Worm (Caenorhabditis elegans): Measurements from ENCODE around the gene D1079.1.

D1079.1 gene

ce11 chrX:4435396-4435795 lies 32.4 kb downstream of the D1079.1 start:
- TF ChIP-seq madf-5 (GFP tag; IDR thresholded peaks at IDR 0.05) (0 out of 4 replicates have a peak, but pooled peaks of 1 of the 2 experiments have one; percentile 55), unc-62 (GFP tag; optimal IDR thresholded peaks at IDR 0.05 in 1 of 2) (peak in 1 of 2 experiments; percentile 80), unc-62 (tag; optimal IDR thresholded peaks at IDR 0.05) (no peak), ces-1 (GFP tag; optimal IDR thresholded peaks at IDR 0.05) (no peak), daf-12 (tag; optimal IDR thresholded peaks at IDR 0.05) (no peak)

DNA sequence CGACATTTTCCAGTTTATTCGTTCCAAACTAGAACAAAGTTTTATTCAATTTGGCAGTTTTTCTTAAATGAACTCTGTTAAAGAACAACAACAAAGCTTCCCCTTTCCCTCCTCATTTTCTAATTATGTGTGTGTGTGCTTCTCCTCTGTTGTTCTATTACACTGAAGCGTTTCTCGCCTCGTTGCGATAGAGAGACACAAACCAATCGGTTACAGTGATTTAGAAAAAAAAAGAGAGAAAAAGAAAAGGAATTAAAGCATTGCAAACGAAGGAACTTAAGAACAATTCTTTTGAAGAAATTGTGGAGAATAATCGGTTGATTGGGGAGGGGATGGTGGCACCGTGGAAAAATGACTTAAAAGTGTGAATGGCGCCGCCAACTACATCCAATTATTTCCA lies 34.6 kb downstream of the D1079.1 start, which contains the start of gene cest-26:
cest-26 (minus strand) TSS at position 101 of the 400 bp plus-strand sequence.
- TF ChIP-seq lin-13 (GFP tag; optimal IDR thresholded peaks at IDR 0.05) (no peak), F10B5.3 (tag; optimal IDR thresholded peaks at IDR 0.05) (no peak), lsy-2 (tag; optimal IDR thresholded peaks at IDR 0.05) (no peak), nhr-28 (tag; optimal IDR thresholded peaks at IDR 0.05) (peak; percentile 15), daf-16 (GFP tag; optimal IDR thresholded peaks at IDR 0.05) (no peak), daf-16 (tag; optimal IDR thresholded peaks at IDR 0.05) (peak; percentile 41), pqm-1 (tag; optimal IDR thresholded peaks at IDR 0.05) (peak; percentile 31), lin-29 (GFP tag; IDR thresholded peaks at IDR 0.05) (no peak), daf-8 (GFP tag; IDR thresholded peaks at IDR 0.05) (no peak)

- TF ChIP-seq aly-2 (tag; optimal IDR thresholded peaks at IDR 0.05), result no peak
- TF ChIP-seq daf-16 (GFP tag; optimal IDR thresholded peaks at IDR 0.05), result no peak
- TF ChIP-seq daf-16 (tag; optimal IDR thresholded peaks at IDR 0.05), result peak; percentile 28
- peak; percentile 2 for TF ChIP-seq hlh-30 (tag; optimal IDR thresholded peaks at IDR 0.05; ENCODE audit: insufficient read depth)
- TF ChIP-seq nhr-28 (tag; optimal IDR thresholded peaks at IDR 0.05), result peak; percentile 99
- peak; percentile 50 for TF ChIP-seq aha-1 (tag)
- no peak for TF ChIP-seq cey-2 (tag; optimal IDR thresholded peaks at IDR 0.05; ENCODE audit: borderline replicate concordance, insufficient read depth)
- TF ChIP-seq hlh-11 (tag; optimal IDR thresholded peaks at IDR 0.05), result peak; percentile 24
Measured at ce11 chrX:4438823-4439222, 35.9 kb downstream of the D1079.1 start.

DNA sequence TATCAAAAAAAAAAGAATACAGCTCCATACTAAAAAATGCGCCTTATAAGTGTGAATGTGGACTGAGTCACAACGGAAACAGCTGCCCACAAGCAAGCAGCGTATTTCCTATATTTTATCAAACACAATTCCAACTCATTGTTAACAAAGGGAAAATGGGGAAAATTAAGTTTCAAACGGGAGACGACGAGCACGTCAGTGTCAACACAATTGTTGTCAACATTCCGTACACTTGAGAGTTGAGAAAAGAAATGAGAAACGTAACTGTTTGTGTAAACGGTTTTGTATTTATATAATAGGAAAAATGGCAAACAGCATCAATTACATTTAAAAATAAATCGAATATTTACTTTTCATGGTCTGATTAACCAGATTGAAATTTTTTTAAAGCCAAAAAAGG lies 36.7 kb downstream of the D1079.1 start:
- TF ChIP-seq Y105C5A.15 (GFP tag; IDR thresholded peaks at IDR 0.05) (no peak), nhr-10 (tag; optimal IDR thresholded peaks at IDR 0.05) (no peak), daf-16 (GFP tag; optimal IDR thresholded peaks at IDR 0.05) (no peak), daf-16 (tag; optimal IDR thresholded peaks at IDR 0.05) (peak; percentile 80), pha-4 (GFP tag; IDR thresholded peaks at IDR 0.05) (no peak), pha-4 (tag; optimal IDR thresholded peaks at IDR 0.05) (peak; percentile 61), aly-2 (tag; optimal IDR thresholded peaks at IDR 0.05) (no peak), jun-1 (tag; optimal IDR thresholded peaks at IDR 0.05) (no peak)

- no peak for TF ChIP-seq nhr-102 (tag; optimal IDR thresholded peaks at IDR 0.05)
- no peak for TF ChIP-seq tag-97 (GFP tag; IDR thresholded peaks at IDR 0.05)
- TF ChIP-seq lin-15B (tag; optimal IDR thresholded peaks at IDR 0.05), result no peak
- TF ChIP-seq mdl-1 (tag; optimal IDR thresholded peaks at IDR 0.05), result no peak
- no peak for TF ChIP-seq lin-38 (GFP tag; IDR thresholded peaks at IDR 0.05)
- TF ChIP-seq dmd-6 (GFP tag; IDR thresholded peaks at IDR 0.05), result no peak
- no peak for TF ChIP-seq madf-9 (GFP tag; conservative IDR thresholded peaks at IDR 0.05)
- no peak for TF ChIP-seq F26F4.8 (GFP tag; conservative IDR thresholded peaks at IDR 0.05)
- no peak for TF ChIP-seq unc-39 (tag; optimal IDR thresholded peaks at IDR 0.05)
- no peak for TF ChIP-seq hlh-11 (tag; optimal IDR thresholded peaks at IDR 0.05)
- TF ChIP-seq nhr-77 (tag; optimal IDR thresholded peaks at IDR 0.05), result no peak
Measured at ce11 chrX:4440641-4441040, 37.7 kb downstream of the D1079.1 start, which contains the start of gene F15A8.1. F15A8.1 (plus strand) TSS chrX:4440941.
